Worm (Caenorhabditis elegans) whole organism, young adult: ENCODE results near the gene lron-14.
A peak's percentile ranks its signal among the peaks of the same experiment; 100 is the strongest.

Experiments
- B0035.1 ChIP-seq: sonication (generic microtip); optimal IDR thresholded peaks from 2 replicates; lab custom pipeline; 2016; ENCODE audit warnings: missing genetic modification characterization, mild to moderate bottlenecking, missing compliant biosample characterization, missing genotype, missing genetic modification reagents
- B0261.1 ChIP-seq: sonication (generic microtip); optimal IDR thresholded peaks from 2 replicates; lab custom pipeline; 2016; ENCODE audit warnings: mild to moderate bottlenecking, missing genetic modification characterization, moderate library complexity, missing compliant biosample characterization
- B0336.3 ChIP-seq: fragments of 200-800 bp; sonication (Bioruptor generic); IDR thresholded peaks from 2 replicates; pipeline ENCODE4 v1.3.6; 2022; ENCODE audit warnings: missing genetic modification characterization, missing compliant biosample characterization
- C06A6.2 ChIP-seq: fragments of 200-800 bp; sonication (Bioruptor generic); conservative IDR thresholded peaks from 2 replicates; pipeline ENCODE4 v1.3.6; 2022; ENCODE audit warnings: missing genetic modification characterization, missing compliant biosample characterization
- D2030.7 ChIP-seq: fragments of 200-800 bp; sonication (Bioruptor generic); IDR thresholded peaks from 2 replicates; pipeline ENCODE4 v1.3.6; 2022; ENCODE audit warnings: missing genetic modification reagents, missing genetic modification characterization, missing compliant biosample characterization
- F10E7.11 ChIP-seq: sonication (generic microtip); optimal IDR thresholded peaks from 2 replicates; lab custom pipeline; 2017; ENCODE audit warnings: mild to moderate bottlenecking, missing genetic modification characterization, moderate library complexity, missing compliant biosample characterization
- F33H1.4 ChIP-seq: fragments of 200-800 bp; sonication (Bioruptor generic); IDR thresholded peaks from 2 replicates; pipeline ENCODE4 v1.3.6; 2022; ENCODE audit warnings: missing genetic modification reagents, missing genetic modification characterization, missing compliant biosample characterization
- F37B4.10 ChIP-seq: fragments of 200-800 bp; sonication (Bioruptor generic); IDR thresholded peaks from 2 replicates; pipeline ENCODE4 v1.3.6; 2022; ENCODE audit warnings: missing genetic modification characterization, missing compliant biosample characterization
- F52B5.7 ChIP-seq: sonication (generic microtip); optimal IDR thresholded peaks from 2 replicates; lab custom pipeline; 2016; ENCODE audit warnings: mild to moderate bottlenecking, missing genetic modification characterization, missing compliant biosample characterization
- K11D2.4 ChIP-seq: fragments of 200-800 bp; sonication (Bioruptor generic); IDR thresholded peaks from 2 replicates; pipeline ENCODE4 v1.3.6; 2022; ENCODE audit warnings: missing genetic modification reagents, missing genetic modification characterization, missing compliant biosample characterization
- Y79H2A.3 ChIP-seq: fragments of 200-800 bp; sonication (Bioruptor generic); conservative IDR thresholded peaks from 2 replicates; pipeline ENCODE4 v1.3.6; 2022; ENCODE audit warnings: missing genetic modification reagents, missing genetic modification characterization, missing compliant biosample characterization
- Y95B8A.8 ChIP-seq: fragments of 200-800 bp; sonication (Bioruptor generic); IDR thresholded peaks from 2 replicates; pipeline ENCODE4 v1.3.6; 2022; ENCODE audit warnings: missing genetic modification reagents, missing genetic modification characterization, missing compliant biosample characterization
- athp-1 ChIP-seq: sonication (generic microtip); optimal IDR thresholded peaks from 2 replicates; lab custom pipeline; 2017; ENCODE audit warnings: mild to moderate bottlenecking, missing genetic modification characterization, missing compliant biosample characterization
- attf-6 ChIP-seq: fragments of 200-800 bp; sonication (Bioruptor generic); IDR thresholded peaks from 2 replicates; pipeline ENCODE4 v1.3.6; 2022; ENCODE audit warnings: missing genetic modification reagents, missing genetic modification characterization, missing compliant biosample characterization
- ccch-3 ChIP-seq: fragments of 200-800 bp; sonication (Bioruptor generic); optimal IDR thresholded peaks from 2 replicates; lab custom pipeline; 2018; ENCODE audit warnings: mild to moderate bottlenecking, missing genetic modification characterization, missing compliant biosample characterization
- cebp-2 ChIP-seq: fragments of 200-800 bp; sonication (Bioruptor generic); IDR thresholded peaks from 2 replicates; pipeline ENCODE4 v1.3.6; 2022; ENCODE audit warnings: missing genetic modification characterization, missing compliant biosample characterization
- ceh-91 ChIP-seq: fragments of 200-800 bp; sonication (Bioruptor generic); IDR thresholded peaks from 2 replicates; pipeline ENCODE4 v1.3.6; 2022; ENCODE audit warnings: missing genetic modification reagents, missing genetic modification characterization, missing compliant biosample characterization
- dox-1 ChIP-seq: fragments of 200-800 bp; sonication (Bioruptor generic); IDR thresholded peaks from 2 replicates; pipeline ENCODE4 v1.3.6; 2022; ENCODE audit warnings: missing genetic modification reagents, missing genetic modification characterization, missing compliant biosample characterization
- dpff-1 ChIP-seq: sonication (generic microtip); optimal IDR thresholded peaks from 2 replicates; lab custom pipeline; 2017; ENCODE audit warnings: mild to moderate bottlenecking, missing genetic modification characterization, missing compliant biosample characterization
- dpl-1 ChIP-seq: fragments of 150-350 bp; optimal IDR thresholded peaks from 2 replicates; lab custom pipeline; 2014; ENCODE audit warnings: missing biosample characterization, missing genetic modification reagents, missing genetic modification characterization
- efl-1 ChIP-seq: fragments of 150-350 bp; optimal IDR thresholded peaks from 2 replicates; lab custom pipeline; 2014; ENCODE audit warnings: missing biosample characterization, missing genetic modification reagents, missing genetic modification characterization
- egrh-3 ChIP-seq: fragments of 200-800 bp; sonication (Bioruptor generic); IDR thresholded peaks from 2 replicates; pipeline ENCODE4 v1.3.6; 2022; ENCODE audit warnings: missing genetic modification reagents, missing genetic modification characterization, missing compliant biosample characterization
- gei-17 ChIP-seq: fragments of 200-800 bp; sonication (Bioruptor generic); optimal IDR thresholded peaks from 2 replicates; lab custom pipeline; 2018; ENCODE audit warnings: mild to moderate bottlenecking, missing genetic modification characterization, missing compliant biosample characterization
- hsf-1 ChIP-seq: fragments of 200-800 bp; sonication (Bioruptor generic); IDR thresholded peaks from 2 replicates; pipeline ENCODE4 v1.3.6; 2022; ENCODE audit warnings: missing genetic modification reagents, missing genetic modification characterization, missing compliant biosample characterization
- let-526 ChIP-seq: fragments of 200-800 bp; sonication (Bioruptor generic); IDR thresholded peaks from 2 replicates; pipeline ENCODE4 v1.3.6; 2022; ENCODE audit warnings: missing genetic modification reagents, missing genetic modification characterization, missing compliant biosample characterization
- lin-26 ChIP-seq: fragments of 200-800 bp; sonication (Bioruptor generic); IDR thresholded peaks from 2 replicates; pipeline ENCODE4 v1.3.6; 2022; ENCODE audit warnings: missing genetic modification reagents, missing genetic modification characterization, missing compliant biosample characterization
- lin-54 ChIP-seq: fragments of 200-800 bp; sonication (Bioruptor generic); optimal IDR thresholded peaks from 2 replicates; lab custom pipeline; 2018; ENCODE audit warnings: mild to moderate bottlenecking, missing genetic modification characterization, missing compliant biosample characterization
- lsl-1 ChIP-seq: fragments of 200-800 bp; sonication (Bioruptor generic); optimal IDR thresholded peaks from 2 replicates; lab custom pipeline; 2018; ENCODE audit warnings: mild to moderate bottlenecking, missing genetic modification characterization, moderate library complexity, missing compliant biosample characterization
- madf-6 ChIP-seq: fragments of 200-800 bp; sonication (Bioruptor generic); IDR thresholded peaks from 2 replicates; pipeline ENCODE4 v1.3.6; 2022; ENCODE audit warnings: missing genetic modification reagents, missing genetic modification characterization, missing compliant biosample characterization
- madf-8 ChIP-seq: fragments of 200-800 bp; sonication (Bioruptor generic); conservative IDR thresholded peaks from 2 replicates; pipeline ENCODE4 v1.3.6; 2022; ENCODE audit warnings: missing genetic modification reagents, missing genetic modification characterization, missing compliant biosample characterization
- nfyb-1 ChIP-seq: fragments of 200-800 bp; sonication (Bioruptor generic); IDR thresholded peaks from 2 replicates; pipeline ENCODE4 v1.3.6; 2022; ENCODE audit warnings: missing genetic modification reagents, missing genetic modification characterization, missing compliant biosample characterization
- nhr-179 ChIP-seq: sonication (generic microtip); optimal IDR thresholded peaks from 2 replicates; lab custom pipeline; 2016; ENCODE audit warnings: mild to moderate bottlenecking, missing genetic modification characterization, missing compliant biosample characterization
- nhr-27 ChIP-seq: fragments of 200-800 bp; sonication (Bioruptor generic); optimal IDR thresholded peaks from 2 replicates; lab custom pipeline; 2018; ENCODE audit warnings: mild to moderate bottlenecking, missing genetic modification characterization, moderate library complexity, missing compliant biosample characterization
- rcor-1 ChIP-seq: fragments of 200-800 bp; sonication (Bioruptor generic); IDR thresholded peaks from 2 replicates; pipeline ENCODE4 v1.3.6; 2022; ENCODE audit warnings: missing genetic modification reagents, missing genetic modification characterization, missing compliant biosample characterization
- rec-8 ChIP-seq, 2 experiments: sonication (generic microtip); optimal IDR thresholded peaks; 2 replicates each; lab custom pipeline; 2016; ENCODE audit warnings: mild to moderate bottlenecking in 2 of 2, missing genetic modification characterization in 2 of 2, missing genetic modification reagents in 2 of 2, missing genotype in 2 of 2, missing biosample characterization in 1 of 2, missing compliant biosample characterization in 1 of 2, moderate library complexity in 1 of 2
- snpc-1.1 ChIP-seq: sonication (generic microtip); optimal IDR thresholded peaks from 2 replicates; lab custom pipeline; 2017; ENCODE audit warnings: missing genetic modification characterization, mild to moderate bottlenecking, missing compliant biosample characterization, antibody characterized with exemption, moderate library complexity, missing genotype, missing genetic modification reagents; ENCODE audit not compliant: insufficient read depth
- snpc-1.3 ChIP-seq: sonication (generic microtip); optimal IDR thresholded peaks from 2 replicates; lab custom pipeline; 2017; ENCODE audit warnings: missing genetic modification characterization, mild to moderate bottlenecking, missing compliant biosample characterization, antibody characterized with exemption, moderate library complexity, missing genotype, missing genetic modification reagents; ENCODE audit not compliant: insufficient read depth
- snpc-4 ChIP-seq, 5 experiments: fragments of 150-350 bp in 1 of 5; sonication (generic microtip) in 4 of 5; optimal IDR thresholded peaks; 2 replicates each; lab custom pipeline; 2014 to 2018; ENCODE audit warnings: missing genetic modification characterization in 5 of 5, missing biosample characterization in 3 of 5, antibody characterized with exemption in 2 of 5, mild to moderate bottlenecking in 2 of 5, missing compliant biosample characterization in 2 of 5, missing genotype in 2 of 5, moderate library complexity in 2 of 5, missing genetic modification reagents in 1 of 5
- sptf-2 ChIP-seq: fragments of 200-800 bp; sonication (Bioruptor generic); optimal IDR thresholded peaks from 2 replicates; lab custom pipeline; 2018; ENCODE audit warnings: mild to moderate bottlenecking, missing genetic modification characterization, missing compliant biosample characterization
- tbp1 ChIP-seq: fragments of 200-800 bp; sonication (Bioruptor generic); optimal IDR thresholded peaks from 2 replicates; lab custom pipeline; 2018; ENCODE audit warnings: mild to moderate bottlenecking, missing genetic modification characterization, missing compliant biosample characterization
- tlf-1 ChIP-seq: fragments of 200-800 bp; sonication (Bioruptor generic); optimal IDR thresholded peaks from 2 replicates; lab custom pipeline; 2018; ENCODE audit warnings: mild to moderate bottlenecking, missing genetic modification characterization, missing compliant biosample characterization
- unc-130 ChIP-seq: sonication (generic microtip); optimal IDR thresholded peaks from 2 replicates; lab custom pipeline; 2016; ENCODE audit warnings: missing genetic modification reagents, missing genetic modification characterization, missing compliant biosample characterization
- unc-62 ChIP-seq: fragments of 150-350 bp; optimal IDR thresholded peaks from 2 replicates; lab custom pipeline; 2014; ENCODE audit warnings: missing biosample characterization, missing genetic modification reagents, missing genetic modification characterization
- xnd-1 ChIP-seq: sonication (generic microtip); optimal IDR thresholded peaks from 2 replicates; lab custom pipeline; 2016; ENCODE audit warnings: missing genotype, missing genetic modification reagents, missing genetic modification characterization, missing compliant biosample characterization
- zim-3 ChIP-seq: sonication (generic microtip); optimal IDR thresholded peaks from 2 replicates; lab custom pipeline; 2017; ENCODE audit warnings: mild to moderate bottlenecking, missing genetic modification characterization, moderate library complexity, missing compliant biosample characterization

lron-14 gene

ce11 chrIV:9592413-9592812 lies 26.0 kb upstream of the lron-14 start, which contains the start of gene pei-1:
Gene pei-1, minus strand, starts transcription at chrIV:9592513.
- TF ChIP-seq ccch-3, result no peak
- no peak for TF ChIP-seq sptf-2 (GFP tag; lab: Kevin White, UChicago)
- TF ChIP-seq nfyb-1 (GFP tag; lab: Robert Waterston, UW), result no peak
- TF ChIP-seq nhr-179 (tag; lab: Kevin White, UChicago), result no peak
- no peak for TF ChIP-seq C06A6.2 (GFP tag; lab: Robert Waterston, UW)
- TF ChIP-seq B0035.1 (tag; lab: Kevin White, UChicago), result no peak
- TF ChIP-seq dpff-1 (tag; lab: Kevin White, UChicago), result no peak
- TF ChIP-seq rec-8 (tag; optimal IDR thresholded peaks at IDR 0.05; lab: Kevin White, UChicago), result no peak
- TF ChIP-seq F52B5.7, result no peak
- TF ChIP-seq B0261.1 (tag; lab: Kevin White, UChicago), result no peak
- no peak for TF ChIP-seq F10E7.11 (tag; lab: Kevin White, UChicago)

- TF ChIP-seq Y95B8A.8 (GFP tag; lab: Robert Waterston, UW) (0 out of 2 replicates have a peak, but pooled peaks have one; percentile 63), F33H1.4 (peak; percentile 96), unc-130 (GFP tag; lab: Kevin White, UChicago) (peak; percentile 40), efl-1 (GFP tag; lab: Kevin White, UChicago) (peak; percentile 98), dpff-1 (tag; lab: Kevin White, UChicago) (no peak), hsf-1 (peak; percentile 55; the same call in 1 of the 2 replicates), B0336.3 (peak; percentile 70), snpc-4 (GFP tag; optimal IDR thresholded peaks at IDR 0.05; lab: Kevin White, UChicago) (peak; percentile 66), snpc-4 (tag; optimal IDR thresholded peaks at IDR 0.05; lab: Kevin White, UChicago) (peak in 3 of 4 experiments; percentile 10 to 78 (median 26)), madf-6 (GFP tag; lab: Robert Waterston, UW) (peak; percentile 98), xnd-1 (tag; lab: Kevin White, UChicago) (peak; percentile 96), snpc-1.3 (peak; percentile 60), cebp-2 (GFP tag; lab: Robert Waterston, UW) (no peak), dox-1 (GFP tag; lab: Robert Waterston, UW) (peak; percentile 80; the same call in 1 of the 2 replicates), tbp1 (GFP tag; lab: Kevin White, UChicago) (peak; percentile 51), lin-26 (GFP tag; lab: Robert Waterston, UW) (no peak), ceh-91 (GFP tag; lab: Robert Waterston, UW) (peak; percentile 88), rcor-1 (GFP tag; lab: Robert Waterston, UW) (peak; percentile 71; the same call in 1 of the 2 replicates), athp-1 (tag; lab: Kevin White, UChicago) (no peak), zim-3 (no peak), dpl-1 (GFP tag; lab: Kevin White, UChicago) (peak; percentile 83), attf-6 (GFP tag; lab: Robert Waterston, UW) (0 out of 2 replicates have a peak, but pooled peaks have one; percentile 64), egrh-3 (GFP tag; lab: Robert Waterston, UW) (no peak), madf-8 (peak; percentile 92), K11D2.4 (no peak), gei-17 (GFP tag; lab: Kevin White, UChicago) (no peak), lsl-1 (GFP tag; lab: Kevin White, UChicago) (peak; percentile 98), lin-54 (peak; percentile 91), nhr-27 (tag; lab: Kevin White, UChicago) (no peak), let-526 (GFP tag; lab: Robert Waterston, UW) (no peak), D2030.7 (GFP tag; lab: Robert Waterston, UW) (peak; percentile 77; the same call in 1 of the 2 replicates), unc-62 (GFP tag; lab: Kevin White, UChicago) (no peak), Y79H2A.3 (GFP tag; lab: Robert Waterston, UW) (no peak), F37B4.10 (GFP tag; lab: Robert Waterston, UW) (no peak), snpc-1.1 (tag; lab: Kevin White, UChicago) (peak; percentile 74), tlf-1 (peak; percentile 73)
These were observed 22.5 kb upstream of the lron-14 start, which contains the start of gene trcs-1 for ce11 chrIV:9588784-9589457. Gene trcs-1, minus strand, starts transcription at chrIV:9588834.
